Fruit fly (Drosophila melanogaster): ENCODE measurements around the gene CG18549.
A peak's percentile ranks its signal among the peaks of the same experiment; 100 is the strongest.

The CG18549 gene

DNA sequence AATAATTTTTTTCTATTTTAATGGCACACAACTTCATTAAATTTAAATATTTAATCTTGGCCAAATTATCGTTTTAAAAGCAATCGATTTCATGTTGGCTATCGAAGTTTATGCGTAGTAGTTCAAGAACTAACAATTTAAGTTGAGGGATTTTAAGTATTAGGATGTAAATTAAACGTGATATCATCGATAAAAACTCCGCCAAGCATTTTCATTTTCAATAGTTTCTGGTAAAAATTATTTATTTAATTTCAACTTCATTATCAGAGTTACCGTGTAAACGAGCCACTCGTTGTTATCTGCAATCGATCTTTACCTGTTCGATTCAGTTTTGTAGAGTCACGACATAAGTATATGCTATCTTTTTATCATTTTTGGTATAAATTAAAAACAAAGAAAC is 46.2 kb upstream of the CG18549 start (continued):
- peak; percentile 92 for TF ChIP-seq wor (GFP tag; IDR thresholded peaks at IDR 0.05)
- TF ChIP-seq CG12155 (GFP tag; optimal IDR thresholded peaks at IDR 0.05) = peak; percentile 96
- peak; percentile 79 for TF ChIP-seq Jarid2 (GFP tag; optimal IDR thresholded peaks at IDR 0.05)
- TF ChIP-seq CG17802 (tag; optimal IDR thresholded peaks at IDR 0.05) = peak; percentile 89
- peak; percentile 99 for TF ChIP-seq CG13424 (tag; optimal IDR thresholded peaks at IDR 0.05)
- TF ChIP-seq Optix (GFP tag; IDR thresholded peaks at IDR 0.05) = peak; percentile 86
- peak; percentile 81 for TF ChIP-seq CG10321 (GFP tag; IDR thresholded peaks at IDR 0.05)
- peak; percentile 86 for TF ChIP-seq Antp (GFP tag; optimal IDR thresholded peaks at IDR 0.05)
- TF ChIP-seq lbe (GFP tag; optimal IDR thresholded peaks at IDR 0.05) = peak; percentile 97
- TF ChIP-seq CG1233 (GFP tag; optimal IDR thresholded peaks at IDR 0.05) = peak; percentile 98
- peak; percentile 94 for TF ChIP-seq CG15011 (GFP tag; optimal IDR thresholded peaks at IDR 0.05)
- TF ChIP-seq CG17829 (tag; optimal IDR thresholded peaks at IDR 0.05) = peak; percentile 99
- peak; percentile 86 for TF ChIP-seq pb (GFP tag; optimal IDR thresholded peaks at IDR 0.05)
- TF ChIP-seq CG31441 (GFP tag; IDR thresholded peaks at IDR 0.05) = peak; percentile 99
- peak; percentile 94 for TF ChIP-seq CG2875 (GFP tag; optimal IDR thresholded peaks at IDR 0.05)
- TF ChIP-seq CG17912 (GFP tag; optimal IDR thresholded peaks at IDR 0.05) = peak; percentile 98
- peak; percentile 100 for TF ChIP-seq zen (tag; optimal IDR thresholded peaks at IDR 0.05)
- peak; percentile 85 for TF ChIP-seq gt (GFP tag; IDR thresholded peaks at IDR 0.05)
- TF ChIP-seq pan (optimal IDR thresholded peaks at IDR 0.05) = no peak
- TF ChIP-seq pan (GFP tag; optimal IDR thresholded peaks at IDR 0.05 in 1 of 2, IDR thresholded peaks at IDR 0.05 in 1 of 2) = peak in 1 of 2 experiments; percentile 97
- TF ChIP-seq Xbp1 (GFP tag; optimal IDR thresholded peaks at IDR 0.05) = peak; percentile 97
- peak; percentile 97 for TF ChIP-seq seq (GFP tag; IDR thresholded peaks at IDR 0.05)
- TF ChIP-seq Trl (optimal IDR thresholded peaks at IDR 0.05) = no peak
- peak; percentile 95 for TF ChIP-seq Trl (GFP tag; optimal IDR thresholded peaks at IDR 0.05)
- peak; percentile 97 for TF ChIP-seq twi (tag; optimal IDR thresholded peaks at IDR 0.05)
- TF ChIP-seq hb (GFP tag; IDR thresholded peaks at IDR 0.05; ENCODE audit: partially characterized antibody) = no peak
- peak; percentile 99 for TF ChIP-seq sens (GFP tag)
- TF ChIP-seq CG14710 (tag; optimal IDR thresholded peaks at IDR 0.05) = peak; percentile 98
- TF ChIP-seq sna (GFP tag; IDR thresholded peaks at IDR 0.05; ENCODE audit: partially characterized antibody) = no peak
- TF ChIP-seq CG3163 (GFP tag; optimal IDR thresholded peaks at IDR 0.05) = peak; percentile 75
- TF ChIP-seq CG3995 (GFP tag; optimal IDR thresholded peaks at IDR 0.05) = peak; percentile 89
- peak; percentile 95 to 99 for TF ChIP-seq chif (GFP tag; optimal IDR thresholded peaks at IDR 0.05)
- peak; percentile 95 for TF ChIP-seq ac (GFP tag; optimal IDR thresholded peaks at IDR 0.05)
- peak; percentile 72 for TF ChIP-seq Dll (GFP tag; IDR thresholded peaks at IDR 0.05; ENCODE audit: partially characterized antibody)
- TF ChIP-seq Rfx (GFP tag; IDR thresholded peaks at IDR 0.05) = peak; percentile 97
- peak; percentile 99 for TF ChIP-seq CG4854 (GFP tag; optimal IDR thresholded peaks at IDR 0.05)
- peak; percentile 99 for TF ChIP-seq CG8924 (tag; optimal IDR thresholded peaks at IDR 0.05)
- no peak for TF ChIP-seq br (optimal IDR thresholded peaks at IDR 0.05)
- TF ChIP-seq CG11504 (tag; optimal IDR thresholded peaks at IDR 0.05) = peak; percentile 97
- TF ChIP-seq CG12942 (GFP tag; optimal IDR thresholded peaks at IDR 0.05) = peak; percentile 92
- TF ChIP-seq CG9817 (tag; optimal IDR thresholded peaks at IDR 0.05) = peak; percentile 97
- no peak for TF ChIP-seq eve (GFP tag; optimal IDR thresholded peaks at IDR 0.05)
- TF ChIP-seq CG17612 (GFP tag; IDR thresholded peaks at IDR 0.05) = peak; percentile 79
- peak; percentile 98 for TF ChIP-seq sim (GFP tag; IDR thresholded peaks at IDR 0.05)
- TF ChIP-seq Dfd (GFP tag; optimal IDR thresholded peaks at IDR 0.05) = no peak
- TF ChIP-seq prd (optimal IDR thresholded peaks at IDR 0.05) = no peak
- TF ChIP-seq prd (GFP tag; IDR thresholded peaks at IDR 0.05) = peak; percentile 97
- TF ChIP-seq Bgb (GFP tag; IDR thresholded peaks at IDR 0.05; ENCODE audit: partially characterized antibody) = no peak
- peak; percentile 99 for TF ChIP-seq CG2712 (tag; optimal IDR thresholded peaks at IDR 0.05)
- TF ChIP-seq cg (GFP tag; optimal IDR thresholded peaks at IDR 0.05) = no peak
- TF ChIP-seq gro (GFP tag; optimal IDR thresholded peaks at IDR 0.05) = peak; percentile 97
- peak; percentile 99 for TF ChIP-seq scrt (GFP tag; optimal IDR thresholded peaks at IDR 0.05)

Measured in whole organism, embryonic.